Fruit fly (Drosophila melanogaster) whole organism, embryonic: ENCODE measurements around the gene CG43895.

Source experiments
- Aef1 ChIP-seq: fragments of 200-800 bp; sonication (Bioruptor generic); IDR thresholded peaks from 3 replicates; pipeline ENCODE4 v1.3.6; 2022; ENCODE audit warnings: missing biosample characterization, missing genetic modification characterization
- B-H2 ChIP-seq: fragments of 200-800 bp; sonication (Bioruptor generic); optimal IDR thresholded peaks from 2 replicates; lab custom pipeline; 2018; ENCODE audit warnings: missing biosample characterization, mild to moderate bottlenecking, missing genetic modification characterization
- CG10431 ChIP-seq: fragments of 200-800 bp; sonication (Bioruptor generic); optimal IDR thresholded peaks from 3 replicates; lab custom pipeline; 2018; ENCODE audit warnings: missing biosample characterization, mild to moderate bottlenecking, missing genetic modification characterization
- CG11504 ChIP-seq: fragments of 200-800 bp; sonication (Bioruptor generic); optimal IDR thresholded peaks from 3 replicates; lab custom pipeline; 2019; ENCODE audit warnings: missing biosample characterization, mild to moderate bottlenecking, missing genetic modification characterization, moderate library complexity
- CG13296 ChIP-seq: fragments of 200-800 bp; sonication (Bioruptor generic); optimal IDR thresholded peaks from 3 replicates; lab custom pipeline; 2018; ENCODE audit warnings: missing biosample characterization, mild to moderate bottlenecking, missing genetic modification characterization
- CG15601 ChIP-seq: fragments of 200-800 bp; sonication (Bioruptor generic); optimal IDR thresholded peaks from 3 replicates; lab custom pipeline; 2019; ENCODE audit warnings: missing biosample characterization, mild to moderate bottlenecking, missing genetic modification characterization, moderate library complexity
- CG16779 ChIP-seq: fragments of 200-800 bp; sonication (Bioruptor generic); IDR thresholded peaks from 2 replicates; pipeline ENCODE4 v1.3.6; 2022; ENCODE audit warnings: missing biosample characterization, missing genetic modification characterization
- CG17359 ChIP-seq: fragments of 200-800 bp; sonication (Bioruptor generic); optimal IDR thresholded peaks from 3 replicates; lab custom pipeline; 2018; ENCODE audit warnings: missing biosample characterization, mild to moderate bottlenecking, missing genetic modification characterization, moderate library complexity
- CG17802 ChIP-seq: fragments of 200-800 bp; sonication (Bioruptor generic); optimal IDR thresholded peaks from 2 replicates; lab custom pipeline; 2018; ENCODE audit warnings: missing biosample characterization, mild to moderate bottlenecking, missing genetic modification characterization, moderate library complexity
- CG17829 ChIP-seq: fragments of 200-800 bp; optimal IDR thresholded peaks from 2 replicates; lab custom pipeline; 2019; ENCODE audit warnings: missing biosample characterization, mild to moderate bottlenecking, missing genetic modification characterization, moderate library complexity
- CG17912 ChIP-seq: fragments of 200-800 bp; sonication (Bioruptor generic); optimal IDR thresholded peaks from 2 replicates; lab custom pipeline; 2018; ENCODE audit warnings: missing biosample characterization, mild to moderate bottlenecking, missing genetic modification characterization
- CG18262 ChIP-seq: fragments of 200-800 bp; optimal IDR thresholded peaks from 3 replicates; lab custom pipeline; 2019; ENCODE audit warnings: missing biosample characterization, mild to moderate bottlenecking, missing genetic modification characterization, moderate library complexity
- CG18764 ChIP-seq: fragments of 200-800 bp; sonication (Bioruptor generic); optimal IDR thresholded peaks from 3 replicates; lab custom pipeline; 2016; ENCODE audit warnings: missing biosample characterization, missing genetic modification characterization
- CG30020 ChIP-seq: fragments of 200-800 bp; optimal IDR thresholded peaks from 2 replicates; lab custom pipeline; 2019; ENCODE audit warnings: missing biosample characterization, mild to moderate bottlenecking, missing genetic modification characterization, moderate library complexity
- CG32772 ChIP-seq: fragments of 200-800 bp; sonication (Bioruptor generic); IDR thresholded peaks from 2 replicates; pipeline ENCODE4 v1.3.6; 2022; ENCODE audit warnings: missing biosample characterization, missing genetic modification characterization
- CG4617 ChIP-seq: fragments of 200-800 bp; sonication (Bioruptor generic); optimal IDR thresholded peaks from 3 replicates; lab custom pipeline; 2016; ENCODE audit warnings: missing biosample characterization, missing genetic modification characterization, borderline replicate concordance
- CG6683 ChIP-seq: fragments of 200-800 bp; sonication (Bioruptor generic); optimal IDR thresholded peaks from 2 replicates; lab custom pipeline; 2017; ENCODE audit warnings: missing biosample characterization, mild to moderate bottlenecking, missing genetic modification characterization, missing genetic modification reagents
- CG7963 ChIP-seq: fragments of 200-800 bp; sonication (Bioruptor generic); IDR thresholded peaks from 3 replicates; pipeline ENCODE4 v1.3.6; 2022; ENCODE audit warnings: missing biosample characterization, missing genetic modification characterization; ENCODE audit not compliant: partially characterized antibody
- CG9797 ChIP-seq: fragments of 200-800 bp; sonication (Bioruptor generic); optimal IDR thresholded peaks from 3 replicates; lab custom pipeline; 2018; ENCODE audit warnings: missing biosample characterization, mild to moderate bottlenecking, missing genetic modification characterization
- Dbx ChIP-seq: fragments of 200-800 bp; sonication (Bioruptor generic); IDR thresholded peaks from 3 replicates; pipeline ENCODE4 v1.3.6; 2022; ENCODE audit warnings: missing biosample characterization, missing genetic modification characterization
- Dll ChIP-seq: fragments of 200-800 bp; sonication (Bioruptor generic); IDR thresholded peaks from 4 replicates; pipeline ENCODE4 v1.3.6; 2022; ENCODE audit warnings: missing biosample characterization, missing genetic modification characterization; ENCODE audit not compliant: partially characterized antibody
- E2f2 ChIP-seq: fragments of 200-800 bp; sonication (Bioruptor generic); IDR thresholded peaks from 2 replicates; pipeline ENCODE4 v1.3.6; 2022; ENCODE audit warnings: missing biosample characterization, missing genetic modification characterization
- Ets65A ChIP-seq: fragments of 200-800 bp; sonication (Bioruptor generic); peaks from one replicate; lab custom pipeline; 2016; ENCODE audit warnings: missing biosample characterization, missing genetic modification characterization
- GATAe ChIP-seq: fragments of 200-800 bp; sonication (Bioruptor generic); conservative IDR thresholded peaks from 2 replicates; pipeline ENCODE4 v1.3.6; 2022; ENCODE audit warnings: missing biosample characterization, missing genetic modification characterization
- H15 ChIP-seq: fragments of 200-800 bp; sonication (Bioruptor generic); IDR thresholded peaks from 3 replicates; pipeline ENCODE4 v1.3.6; 2022; ENCODE audit warnings: missing biosample characterization, missing genetic modification characterization
- Hr78 ChIP-seq, 2 experiments: fragments of 200-800 bp in 1 of 2; fragments of >200 bp in 1 of 2; sonication (Bioruptor generic) in 1 of 2; optimal IDR thresholded peaks; 2 replicates each; lab custom pipeline; 2017 to 2019; ENCODE audit warnings: missing biosample characterization in 2 of 2, missing genetic modification characterization in 2 of 2, mild to moderate bottlenecking in 1 of 2, moderate library complexity in 1 of 2
- MBD-R2 ChIP-seq: fragments of 200-800 bp; sonication (Bioruptor generic); IDR thresholded peaks from 2 replicates; pipeline ENCODE4 v1.3.6; 2022; ENCODE audit warnings: missing biosample characterization, missing genetic modification characterization
- Ravus ChIP-seq: fragments of 200-800 bp; sonication (Bioruptor generic); IDR thresholded peaks from 2 replicates; pipeline ENCODE4 v1.3.6; 2022; ENCODE audit warnings: missing biosample characterization, missing genetic modification characterization
- abd-A ChIP-seq: fragments of 200-800 bp; sonication (Bioruptor generic); optimal IDR thresholded peaks from 3 replicates; lab custom pipeline; 2019; ENCODE audit warnings: missing biosample characterization, mild to moderate bottlenecking, missing genetic modification characterization, moderate library complexity
- ato ChIP-seq: fragments of 200-800 bp; sonication (Bioruptor generic); IDR thresholded peaks from 2 replicates; pipeline ENCODE4 v1.3.6; 2022; ENCODE audit warnings: missing biosample characterization, missing genetic modification characterization; ENCODE audit not compliant: partially characterized antibody
- chinmo ChIP-seq: fragments of 200-800 bp; sonication (Bioruptor generic); IDR thresholded peaks from 4 replicates; pipeline ENCODE4 v1.3.6; 2022; ENCODE audit warnings: missing biosample characterization, missing genetic modification characterization; ENCODE audit not compliant: partially characterized antibody
- ci ChIP-seq: fragments of 200-800 bp; sonication (Bioruptor generic); IDR thresholded peaks from 3 replicates; pipeline ENCODE4 v1.3.6; 2022; ENCODE audit warnings: missing biosample characterization, missing genetic modification characterization
- eve ChIP-seq, 2 experiments: fragments of >200 bp; optimal IDR thresholded peaks; 2 replicates each; lab custom pipeline; 2017; ENCODE audit warnings: missing biosample characterization in 2 of 2, missing genetic modification characterization in 2 of 2
- gfzf ChIP-seq: fragments of 200-800 bp; sonication (Bioruptor generic); optimal IDR thresholded peaks from 2 replicates; lab custom pipeline; 2016; ENCODE audit warnings: missing biosample characterization, mild to moderate bottlenecking, missing genetic modification characterization, moderate library complexity
- grau ChIP-seq: fragments of 200-800 bp; optimal IDR thresholded peaks from 3 replicates; lab custom pipeline; 2019; ENCODE audit warnings: missing biosample characterization, mild to moderate bottlenecking, missing genetic modification characterization, moderate library complexity
- jing ChIP-seq: fragments of 200-800 bp; sonication (Bioruptor generic); optimal IDR thresholded peaks from 2 replicates; lab custom pipeline; 2018; ENCODE audit warnings: missing biosample characterization, mild to moderate bottlenecking, missing genetic modification characterization
- knrl ChIP-seq: fragments of 200-800 bp; sonication (Bioruptor generic); IDR thresholded peaks from 3 replicates; pipeline ENCODE4 v1.3.6; 2022; ENCODE audit warnings: missing biosample characterization, missing genetic modification characterization; ENCODE audit not compliant: partially characterized antibody
- luna ChIP-seq: fragments of 200-800 bp; sonication (Bioruptor generic); optimal IDR thresholded peaks from 2 replicates; lab custom pipeline; 2016; ENCODE audit warnings: missing biosample characterization, missing genetic modification characterization
- nom ChIP-seq: fragments of 200-800 bp; sonication (Bioruptor generic); optimal IDR thresholded peaks from 2 replicates; lab custom pipeline; 2017; ENCODE audit warnings: missing biosample characterization, missing genetic modification characterization, mild to moderate bottlenecking, moderate library complexity, missing genetic modification reagents
- oc ChIP-seq: fragments of 200-800 bp; sonication (Bioruptor generic); optimal IDR thresholded peaks from 2 replicates; lab custom pipeline; 2018; ENCODE audit warnings: missing biosample characterization, mild to moderate bottlenecking, missing genetic modification characterization, moderate library complexity
- odd ChIP-seq: fragments of 200-800 bp; sonication (Bioruptor generic); optimal IDR thresholded peaks from 2 replicates; lab custom pipeline; 2017; ENCODE audit warnings: missing biosample characterization, mild to moderate bottlenecking, missing genetic modification characterization
- org-1 ChIP-seq: fragments of 200-800 bp; sonication (Bioruptor generic); optimal IDR thresholded peaks from 2 replicates; lab custom pipeline; 2017; ENCODE audit warnings: missing biosample characterization, missing genetic modification characterization
- rib ChIP-seq: fragments of 200-800 bp; sonication (Bioruptor generic); IDR thresholded peaks from 2 replicates; pipeline ENCODE4 v1.3.6; 2022; ENCODE audit warnings: missing biosample characterization, missing genetic modification characterization
- sens ChIP-seq: fragments of 200-800 bp; sonication (Bioruptor generic); peaks from one replicate; lab custom pipeline; 2016; ENCODE audit warnings: missing biosample characterization, missing genetic modification characterization
- sna ChIP-seq: fragments of 200-800 bp; sonication (Bioruptor generic); IDR thresholded peaks from 2 replicates; pipeline ENCODE4 v1.3.6; 2022; ENCODE audit warnings: missing biosample characterization, missing genetic modification characterization; ENCODE audit not compliant: partially characterized antibody
- sr ChIP-seq: fragments of 200-800 bp; sonication (Bioruptor generic); IDR thresholded peaks from 3 replicates; pipeline ENCODE4 v1.3.6; 2022; ENCODE audit warnings: missing biosample characterization, missing genetic modification characterization
- stwl ChIP-seq: fragments of 200-800 bp; sonication (Bioruptor generic); optimal IDR thresholded peaks from 3 replicates; lab custom pipeline; 2018; ENCODE audit warnings: missing biosample characterization, mild to moderate bottlenecking, missing genetic modification characterization, moderate library complexity
- toy ChIP-seq: fragments of 200-800 bp; sonication (Bioruptor generic); IDR thresholded peaks from 2 replicates; pipeline ENCODE4 v1.3.6; 2022; ENCODE audit warnings: missing biosample characterization, missing genetic modification characterization
- trem ChIP-seq: fragments of 200-800 bp; optimal IDR thresholded peaks from 3 replicates; lab custom pipeline; 2019; ENCODE audit warnings: missing biosample characterization, mild to moderate bottlenecking, missing genetic modification characterization, moderate library complexity
- vnd ChIP-seq: fragments of 200-800 bp; sonication (Bioruptor generic); IDR thresholded peaks from 3 replicates; pipeline ENCODE4 v1.3.6; 2022; ENCODE audit warnings: missing biosample characterization, missing genetic modification characterization; ENCODE audit not compliant: partially characterized antibody

The CG43895 gene

DNA sequence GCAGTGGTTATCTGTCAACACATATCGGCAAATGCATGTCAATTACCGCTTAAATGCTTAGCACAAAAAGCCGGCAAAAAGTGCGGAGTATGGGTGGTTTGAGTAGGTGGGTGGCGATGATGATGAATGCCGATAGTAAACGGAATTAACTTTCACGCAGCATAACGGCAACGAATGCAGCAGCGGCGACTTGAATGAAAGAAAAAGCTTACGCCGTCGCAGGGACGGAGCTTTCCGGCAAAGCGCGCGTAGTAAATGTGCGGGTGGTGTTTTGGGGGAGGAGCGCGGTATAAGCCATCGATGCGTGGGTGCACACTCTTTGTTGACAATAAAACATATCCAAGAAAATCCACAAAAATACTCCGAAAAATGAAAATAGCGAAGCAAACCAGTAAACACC, 44.0 kb downstream of the CG43895 start, which contains the start of gene CG7370 (continued):
- TF ChIP-seq CG6683, result no peak
- no peak for TF ChIP-seq CG32772 (GFP tag; lab: Robert Waterston, UW)
- peak; percentile 59 for TF ChIP-seq sens (GFP tag; lab: Kevin White, UChicago)
- no peak for TF ChIP-seq Ravus (GFP tag; lab: Robert Waterston, UW)
- TF ChIP-seq CG16779 (GFP tag; lab: Robert Waterston, UW), result no peak
- TF ChIP-seq odd (GFP tag; lab: Kevin White, UChicago), result no peak
- no peak for TF ChIP-seq CG10431
- no peak for TF ChIP-seq CG17359 (tag; lab: Kevin White, UChicago)
- peak; percentile 10; the same call in 1 of the 4 replicates for TF ChIP-seq chinmo
- TF ChIP-seq grau (tag; lab: Kevin White, UChicago), result no peak
- TF ChIP-seq org-1, result no peak
- TF ChIP-seq jing (GFP tag; lab: Kevin White, UChicago), result no peak
- TF ChIP-seq abd-A (tag; lab: Kevin White, UChicago), result peak; percentile 4
- no peak for TF ChIP-seq CG30020 (tag; lab: Kevin White, UChicago)
- peak; percentile 74 for TF ChIP-seq CG11504
- TF ChIP-seq, all 482 proteins: peak for 9

DNA sequence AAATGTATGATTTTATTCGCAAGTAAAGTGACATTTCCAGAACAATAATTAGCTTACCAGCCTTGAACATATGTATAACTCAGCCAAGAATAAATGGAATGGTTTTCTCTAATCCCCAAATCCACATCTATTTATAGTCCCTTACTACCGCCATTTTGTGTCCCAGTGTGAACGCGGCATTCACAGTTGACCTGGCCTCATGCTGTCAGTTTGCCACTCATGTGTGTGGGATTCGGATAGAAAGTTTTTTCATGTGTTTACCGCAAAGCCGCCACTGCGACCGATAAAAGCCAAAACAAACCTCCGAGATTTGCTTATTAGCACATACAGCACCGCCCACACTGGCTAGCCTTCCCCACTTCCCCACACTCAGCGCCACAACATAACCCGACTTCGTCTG, 47.6 kb downstream of the CG43895 start:
- TF ChIP-seq Dll (GFP tag; lab: Robert Waterston, UW), result no peak
- TF ChIP-seq CG15601, result no peak
- TF ChIP-seq toy (GFP tag; lab: Robert Waterston, UW), result no peak
- no peak for TF ChIP-seq Ets65A (GFP tag; lab: Kevin White, UChicago)
- TF ChIP-seq CG17829 (tag; lab: Kevin White, UChicago), result no peak
- TF ChIP-seq H15 (GFP tag; lab: Robert Waterston, UW), result no peak
- TF ChIP-seq Dbx, result no peak
- TF ChIP-seq CG17802, result peak; percentile 89
- peak in 1 of 2 experiments; percentile 53 for TF ChIP-seq Hr78 (GFP tag; optimal IDR thresholded peaks at IDR 0.05; lab: Kevin White, UChicago)
- no peak for TF ChIP-seq nom (GFP tag; lab: Kevin White, UChicago)
- TF ChIP-seq CG13296 (GFP tag; lab: Kevin White, UChicago), result no peak
- TF ChIP-seq knrl (GFP tag; lab: Robert Waterston, UW), result no peak
- TF ChIP-seq sna (GFP tag; lab: Robert Waterston, UW), result no peak
- no peak for TF ChIP-seq rib (GFP tag; lab: Robert Waterston, UW)
- peak; percentile 24 for TF ChIP-seq stwl (tag; lab: Kevin White, UChicago)
- no peak for TF ChIP-seq E2f2
- TF ChIP-seq GATAe (GFP tag; lab: Robert Waterston, UW), result no peak
- TF ChIP-seq CG17912, result no peak
- peak; percentile 46 for TF ChIP-seq oc (tag; lab: Kevin White, UChicago)
- 0 out of 3 replicates have a peak, but pooled peaks have one; percentile 41 for TF ChIP-seq ci (GFP tag; lab: Robert Waterston, UW)
- TF ChIP-seq CG7963 (GFP tag; lab: Robert Waterston, UW), result no peak
- TF ChIP-seq gfzf (GFP tag; lab: Kevin White, UChicago), result no peak
- TF ChIP-seq CG18262 (tag; lab: Kevin White, UChicago), result no peak
- TF ChIP-seq sr (GFP tag; lab: Robert Waterston, UW), result peak; percentile 83
- no peak for TF ChIP-seq MBD-R2 (GFP tag; lab: Robert Waterston, UW)
- no peak for TF ChIP-seq CG9797
- no peak for TF ChIP-seq luna (GFP tag; lab: Kevin White, UChicago)
- TF ChIP-seq eve (GFP tag; optimal IDR thresholded peaks at IDR 0.05; lab: Kevin White, UChicago), result no peak
- no peak for TF ChIP-seq B-H2 (GFP tag; lab: Kevin White, UChicago)
- TF ChIP-seq ato (GFP tag; lab: Robert Waterston, UW), result no peak
- TF ChIP-seq vnd (GFP tag; lab: Robert Waterston, UW), result no peak
- TF ChIP-seq CG4617, result no peak
- TF ChIP-seq CG18764 (GFP tag; lab: Kevin White, UChicago), result no peak
- no peak for TF ChIP-seq trem
- no peak for TF ChIP-seq Aef1 (GFP tag; lab: Robert Waterston, UW)
